Worm (Caenorhabditis elegans) whole organism, L4 larva: ENCODE results near the gene ZC373.2.

Source experiments
- T20F7.1 ChIP-seq: fragments of 200-800 bp; sonication (Bioruptor generic); optimal IDR thresholded peaks from 2 replicates; lab custom pipeline; 2018; ENCODE audit warnings: mild to moderate bottlenecking, missing genetic modification characterization, missing compliant biosample characterization
- T26A8.4 ChIP-seq: fragments of 200-800 bp; sonication (Bioruptor generic); IDR thresholded peaks from 2 replicates; pipeline ENCODE4 v1.3.6; 2022; ENCODE audit warnings: missing genetic modification characterization, missing compliant biosample characterization
- Y105C5A.15 ChIP-seq: fragments of 200-800 bp; sonication (Bioruptor generic); IDR thresholded peaks from 2 replicates; pipeline ENCODE4 v1.3.6; 2022; ENCODE audit warnings: missing genetic modification characterization, missing compliant biosample characterization
- Y75B8A.6 ChIP-seq: fragments of 200-800 bp; sonication (Bioruptor generic); IDR thresholded peaks from 2 replicates; pipeline ENCODE4 v1.3.6; 2022; ENCODE audit warnings: missing genetic modification reagents, missing genetic modification characterization, missing compliant biosample characterization
- aha-1 ChIP-seq: fragments of 150-350 bp; peaks from one replicate; lab custom pipeline; 2014; ENCODE audit warnings: missing biosample characterization, missing genetic modification characterization
- ceh-32 ChIP-seq: sonication (generic microtip); optimal IDR thresholded peaks from 2 replicates; lab custom pipeline; 2016; ENCODE audit warnings: mild to moderate bottlenecking, missing genetic modification characterization, missing compliant biosample characterization; ENCODE audit not compliant: poor library complexity
- cey-2 ChIP-seq: sonication (generic microtip); optimal IDR thresholded peaks from 3 replicates; lab custom pipeline; 2017; ENCODE audit warnings: missing genetic modification characterization, mild to moderate bottlenecking, missing compliant biosample characterization, antibody characterized with exemption, borderline replicate concordance; ENCODE audit not compliant: insufficient read depth
- daf-16 ChIP-seq, 3 experiments: sonication (generic microtip); optimal IDR thresholded peaks; 2 replicates each; lab custom pipeline; 2016 to 2017; ENCODE audit warnings: missing genetic modification characterization in 3 of 3, missing genetic modification reagents in 3 of 3, mild to moderate bottlenecking in 2 of 3, missing compliant biosample characterization in 2 of 3, missing biosample characterization in 1 of 3, moderate library complexity in 1 of 3
- daf-19 ChIP-seq: fragments of 200-800 bp; sonication (Bioruptor generic); conservative IDR thresholded peaks from 2 replicates; pipeline ENCODE4 v1.3.6; 2022; ENCODE audit warnings: missing genetic modification characterization, missing compliant biosample characterization
- dmd-6 ChIP-seq: fragments of 200-800 bp; sonication (Bioruptor generic); IDR thresholded peaks from 2 replicates; pipeline ENCODE4 v1.3.6; 2022; ENCODE audit warnings: missing genetic modification reagents, missing genetic modification characterization, missing compliant biosample characterization
- dve-1 ChIP-seq: sonication (generic microtip); optimal IDR thresholded peaks from 2 replicates; lab custom pipeline; 2017; ENCODE audit warnings: antibody characterized with exemption, mild to moderate bottlenecking, missing genetic modification characterization, missing compliant biosample characterization; ENCODE audit not compliant: insufficient read depth
- gei-8 ChIP-seq: fragments of 200-800 bp; sonication (Bioruptor generic); optimal IDR thresholded peaks from 2 replicates; lab custom pipeline; 2018; ENCODE audit warnings: mild to moderate bottlenecking, missing genetic modification characterization, missing compliant biosample characterization
- hif-1 ChIP-seq, 2 experiments: sonication (generic microtip); optimal IDR thresholded peaks; 2 replicates each; lab custom pipeline; 2016 to 2017; ENCODE audit warnings: missing compliant biosample characterization in 2 of 2, missing genetic modification characterization in 2 of 2, missing genetic modification reagents in 2 of 2, missing genotype in 2 of 2, mild to moderate bottlenecking in 1 of 2
- hlh-11 ChIP-seq: fragments of 200-800 bp; sonication (Bioruptor generic); optimal IDR thresholded peaks from 2 replicates; lab custom pipeline; 2018; ENCODE audit warnings: mild to moderate bottlenecking, missing genetic modification characterization, missing compliant biosample characterization
- hlh-30 ChIP-seq: sonication (generic microtip); optimal IDR thresholded peaks from 2 replicates; lab custom pipeline; 2017; ENCODE audit warnings: antibody characterized with exemption, mild to moderate bottlenecking, missing genetic modification characterization, missing compliant biosample characterization; ENCODE audit not compliant: insufficient read depth
- jun-1 ChIP-seq: fragments of 150-350 bp; optimal IDR thresholded peaks from 2 replicates; lab custom pipeline; 2014; ENCODE audit warnings: missing biosample characterization, missing genetic modification reagents, missing genetic modification characterization
- lin-1 ChIP-seq: fragments of 200-800 bp; sonication (Bioruptor generic); IDR thresholded peaks from 2 replicates; pipeline ENCODE4 v1.3.6; 2022; ENCODE audit warnings: missing genetic modification reagents, missing genetic modification characterization, missing compliant biosample characterization
- lsy-2 ChIP-seq, 2 experiments: fragments of 150-350 bp in 1 of 2; sonication (generic microtip) in 1 of 2; optimal IDR thresholded peaks; 2 replicates each; lab custom pipeline; 2014 to 2017; ENCODE audit warnings: missing biosample characterization in 2 of 2, missing genetic modification characterization in 2 of 2
- mdl-1 ChIP-seq, 2 experiments: fragments of 150-350 bp in 1 of 2; sonication (generic microtip) in 1 of 2; optimal IDR thresholded peaks; 2 replicates each; lab custom pipeline; 2014 to 2017; ENCODE audit warnings: missing biosample characterization in 2 of 2, missing genetic modification characterization in 2 of 2
- mep-1 ChIP-seq: fragments of 150-350 bp; sonication (generic microtip); optimal IDR thresholded peaks from 3 replicates; lab custom pipeline; 2014; ENCODE audit warnings: missing biosample characterization, missing genetic modification characterization
- mes-2 ChIP-seq: sonication (generic microtip); optimal IDR thresholded peaks from 2 replicates; lab custom pipeline; 2016; ENCODE audit warnings: missing genotype, mild to moderate bottlenecking, missing genetic modification characterization, missing compliant biosample characterization; ENCODE audit not compliant: poor library complexity, severe bottlenecking
- mxl-2 ChIP-seq: fragments of 200-800 bp; sonication (Bioruptor generic); conservative IDR thresholded peaks from 2 replicates; pipeline ENCODE4 v1.3.6; 2022; ENCODE audit warnings: missing genetic modification reagents, missing genetic modification characterization, missing compliant biosample characterization
- mxl-3 ChIP-seq: fragments of 200-800 bp; sonication (Bioruptor generic); optimal IDR thresholded peaks from 2 replicates; lab custom pipeline; 2018; ENCODE audit warnings: mild to moderate bottlenecking, missing genetic modification characterization, missing compliant biosample characterization
- nhr-10 ChIP-seq: fragments of 150-350 bp; optimal IDR thresholded peaks from 2 replicates; lab custom pipeline; 2014; ENCODE audit warnings: missing biosample characterization, missing genetic modification characterization
- nhr-102 ChIP-seq: sonication (generic microtip); optimal IDR thresholded peaks from 2 replicates; lab custom pipeline; 2016; ENCODE audit warnings: mild to moderate bottlenecking, missing genetic modification characterization, moderate library complexity, missing compliant biosample characterization
- nhr-28 ChIP-seq: fragments of 150-350 bp; optimal IDR thresholded peaks from 2 replicates; lab custom pipeline; 2014; ENCODE audit warnings: missing biosample characterization, missing genetic modification characterization
- nhr-41 ChIP-seq: fragments of 200-800 bp; sonication (Bioruptor generic); IDR thresholded peaks from 2 replicates; pipeline ENCODE4 v1.3.6; 2022; ENCODE audit warnings: missing genetic modification reagents, missing genetic modification characterization, missing compliant biosample characterization
- nhr-42 ChIP-seq: fragments of 200-800 bp; sonication (Bioruptor generic); IDR thresholded peaks from 2 replicates; pipeline ENCODE4 v1.3.6; 2022; ENCODE audit warnings: missing genetic modification characterization, missing compliant biosample characterization
- nhr-48 ChIP-seq: sonication (generic microtip); optimal IDR thresholded peaks from 2 replicates; lab custom pipeline; 2016; ENCODE audit warnings: mild to moderate bottlenecking, missing genetic modification characterization, missing compliant biosample characterization
- nhr-77 ChIP-seq: fragments of 150-350 bp; optimal IDR thresholded peaks from 2 replicates; lab custom pipeline; 2014; ENCODE audit warnings: missing biosample characterization, missing genetic modification characterization
- php-3 ChIP-seq: fragments of 200-800 bp; sonication (Bioruptor generic); IDR thresholded peaks from 2 replicates; pipeline ENCODE4 v1.3.6; 2022; ENCODE audit warnings: missing genetic modification reagents, missing genetic modification characterization, missing compliant biosample characterization
- pqm-1 ChIP-seq: sonication (generic microtip); optimal IDR thresholded peaks from 2 replicates; lab custom pipeline; 2017; ENCODE audit warnings: missing biosample characterization, missing genetic modification characterization
- saeg-2 ChIP-seq: fragments of 200-800 bp; sonication (Bioruptor generic); IDR thresholded peaks from 2 replicates; pipeline ENCODE4 v1.3.6; 2022; ENCODE audit warnings: missing genetic modification reagents, missing genetic modification characterization, missing compliant biosample characterization
- sdz-12 ChIP-seq: fragments of 200-800 bp; sonication (Bioruptor generic); optimal IDR thresholded peaks from 2 replicates; lab custom pipeline; 2018; ENCODE audit warnings: mild to moderate bottlenecking, missing genetic modification characterization, missing compliant biosample characterization
- unc-130 ChIP-seq: sonication (generic microtip); optimal IDR thresholded peaks from 2 replicates; lab custom pipeline; 2016; ENCODE audit warnings: missing genetic modification reagents, missing genetic modification characterization, missing compliant biosample characterization
- unc-39 ChIP-seq: sonication (generic microtip); optimal IDR thresholded peaks from 2 replicates; lab custom pipeline; 2017; ENCODE audit warnings: missing biosample characterization, missing genetic modification characterization
- unc-62 ChIP-seq, 3 experiments: fragments of 150-350 bp in 1 of 3; sonication (generic microtip); optimal IDR thresholded peaks in 2 of 3; peaks in 1 of 3; 1 replicate in 1 of 3; 2 replicates in 2 of 3; lab custom pipeline; 2014 to 2017; ENCODE audit warnings: missing biosample characterization in 3 of 3, missing genetic modification characterization in 3 of 3, missing genetic modification reagents in 3 of 3, missing genotype in 1 of 3
- zip-2 ChIP-seq: fragments of 150-350 bp; optimal IDR thresholded peaks from 2 replicates; lab custom pipeline; 2014; ENCODE audit warnings: missing biosample characterization, missing genetic modification characterization
- ztf-11 ChIP-seq: fragments of 150-350 bp; optimal IDR thresholded peaks from 2 replicates; lab custom pipeline; 2014; ENCODE audit warnings: missing biosample characterization, missing genetic modification characterization

Gene ZC373.2

ce11 chrX:10084050-10084672 lies 25.9 kb upstream of the ZC373.2 start, which contains the start of gene W07E11.1:
W07E11.1 (plus strand) TSS chrX:10084622.
- TF ChIP-seq gei-8 (GFP tag; lab: Kevin White, UChicago) (no peak), nhr-28 (peak; percentile 94), hif-1 (tag; optimal IDR thresholded peaks at IDR 0.05; lab: Kevin White, UChicago) (peak; percentile 22 to 46), daf-19 (GFP tag; lab: Robert Waterston, UW) (no peak), T20F7.1 (GFP tag; lab: Kevin White, UChicago) (peak; percentile 48), nhr-77 (tag; lab: Kevin White, UChicago) (peak; percentile 59), mdl-1 (tag; optimal IDR thresholded peaks at IDR 0.05; lab: Kevin White, UChicago) (peak in 1 of 2 experiments; percentile 20), mxl-2 (GFP tag; lab: Robert Waterston, UW) (peak; percentile 69; the same call in 1 of the 2 replicates), cey-2 (tag; lab: Kevin White, UChicago) (peak; percentile 58), daf-16 (GFP tag; optimal IDR thresholded peaks at IDR 0.05; lab: Kevin White, UChicago) (peak in 1 of 2 experiments; percentile 87), daf-16 (tag; optimal IDR thresholded peaks at IDR 0.05; lab: Kevin White, UChicago) (peak; percentile 98), unc-39 (tag; lab: Kevin White, UChicago) (no peak), lsy-2 (tag; optimal IDR thresholded peaks at IDR 0.05; lab: Kevin White, UChicago) (peak in 1 of 2 experiments; percentile 19), Y75B8A.6 (no peak), hlh-30 (peak; percentile 66), nhr-10 (tag; lab: Kevin White, UChicago) (peak; percentile 51), dmd-6 (GFP tag; lab: Robert Waterston, UW) (peak; percentile 66), T26A8.4 (GFP tag; lab: Robert Waterston, UW) (peak; percentile 61), ztf-11 (tag; lab: Kevin White, UChicago) (no peak), pqm-1 (tag; lab: Kevin White, UChicago) (peak; percentile 59), saeg-2 (GFP tag; lab: Robert Waterston, UW) (peak; percentile 81; the same call in 1 of the 2 replicates), nhr-102 (tag; lab: Kevin White, UChicago) (peak; percentile 87), mxl-3 (peak; percentile 77), aha-1 (peak; percentile 90), dve-1 (peak; percentile 83), mes-2 (tag; lab: Kevin White, UChicago) (peak; percentile 59), zip-2 (peak; percentile 36), ceh-32 (tag; lab: Kevin White, UChicago) (no peak), lin-1 (GFP tag; lab: Robert Waterston, UW) (0 out of 2 replicates have a peak, but pooled peaks have one; percentile 23), nhr-48 (tag; lab: Kevin White, UChicago) (peak; percentile 95), mep-1 (tag; lab: Kevin White, UChicago) (peak; percentile 18), sdz-12 (no peak), php-3 (GFP tag; lab: Robert Waterston, UW) (peak; percentile 84), nhr-42 (peak; percentile 61; the same call in 1 of the 2 replicates), hlh-11 (peak; percentile 93)

ce11 chrX:10083272-10083671 lies 25.0 kb upstream of the ZC373.2 start:
- TF ChIP-seq Y105C5A.15 (GFP tag; lab: Robert Waterston, UW) (no peak), unc-130 (GFP tag; lab: Kevin White, UChicago) (no peak), jun-1 (tag; lab: Kevin White, UChicago) (no peak), nhr-41 (GFP tag; lab: Robert Waterston, UW) (no peak), nhr-77 (tag; lab: Kevin White, UChicago) (no peak), unc-62 (GFP tag; optimal IDR thresholded peaks at IDR 0.05 in 1 of 2; lab: Kevin White, UChicago) (peak in 1 of 2 experiments; percentile 93), unc-62 (tag; optimal IDR thresholded peaks at IDR 0.05; lab: Kevin White, UChicago) (no peak)
